Worm (Caenorhabditis elegans): Measurements from ENCODE around the gene pals-29.
A peak's percentile ranks its signal among the peaks of the same experiment; 100 is the strongest.

The pals-29 gene

DNA sequence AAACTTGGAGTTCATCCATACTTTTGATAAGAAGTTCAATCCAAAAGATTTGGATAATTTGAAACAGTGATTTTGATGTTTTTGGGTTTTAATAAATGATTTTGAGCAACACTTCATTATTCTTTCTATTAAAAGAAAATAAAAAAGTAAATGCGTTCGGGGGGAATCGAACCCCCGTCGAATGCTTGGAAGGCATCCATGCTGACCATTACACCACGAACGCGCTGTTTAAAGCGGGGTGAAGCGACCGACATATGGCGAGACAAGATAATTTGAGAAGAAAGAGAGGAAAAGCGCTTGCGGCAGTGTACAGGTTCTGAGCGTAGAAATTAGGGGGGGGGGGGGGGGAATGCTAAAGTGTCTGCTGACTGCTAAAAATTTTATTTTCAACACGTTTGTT, 34.1 kb upstream of the pals-29 start (continued):
- TF ChIP-seq F49E8.2 (tag; optimal IDR thresholded peaks at IDR 0.05; ENCODE audit: insufficient read depth), result peak; percentile 17
- no peak for TF ChIP-seq ztf-28 (GFP tag; IDR thresholded peaks at IDR 0.05)
- TF ChIP-seq lsy-27 (tag; optimal IDR thresholded peaks at IDR 0.05; ENCODE audit: borderline replicate concordance, insufficient read depth), result peak; percentile 47
- no peak for TF ChIP-seq sptf-2 (GFP tag; optimal IDR thresholded peaks at IDR 0.05)
- no peak for TF ChIP-seq ccch-3 (GFP tag; optimal IDR thresholded peaks at IDR 0.05)
- no peak for TF ChIP-seq unc-130 (GFP tag; optimal IDR thresholded peaks at IDR 0.05)
- no peak for TF ChIP-seq aptf-2 (GFP tag; conservative IDR thresholded peaks at IDR 0.05)
- peak; percentile 8 for TF ChIP-seq lsl-1 (GFP tag; optimal IDR thresholded peaks at IDR 0.05)
- no peak for TF ChIP-seq egl-18 (GFP tag; IDR thresholded peaks at IDR 0.05)
- no peak for TF ChIP-seq ztf-18 (tag; optimal IDR thresholded peaks at IDR 0.05)
- TF ChIP-seq B0261.1 (tag; optimal IDR thresholded peaks at IDR 0.05), result peak; percentile 78
- TF ChIP-seq ets-4 (GFP tag; optimal IDR thresholded peaks at IDR 0.05), result no peak
- no peak for TF ChIP-seq ceh-100 (GFP tag; IDR thresholded peaks at IDR 0.05)
- no peak for TF ChIP-seq madf-3 (GFP tag; IDR thresholded peaks at IDR 0.05)
- TF ChIP-seq dpl-1 (GFP tag; optimal IDR thresholded peaks at IDR 0.05), result no peak
- TF ChIP-seq lin-40 (tag; optimal IDR thresholded peaks at IDR 0.05), result no peak
- TF ChIP-seq F57C9.4 (tag; optimal IDR thresholded peaks at IDR 0.05), result no peak
- TF ChIP-seq zim-3 (tag; optimal IDR thresholded peaks at IDR 0.05), result no peak
- no peak for TF ChIP-seq nfya-1 (tag; optimal IDR thresholded peaks at IDR 0.05; ENCODE audit: borderline replicate concordance, insufficient read depth)
- no peak for TF ChIP-seq mcd-1 (GFP tag; IDR thresholded peaks at IDR 0.05)
- no peak for TF ChIP-seq madf-6 (GFP tag; IDR thresholded peaks at IDR 0.05)
- no peak for TF ChIP-seq hsf-1 (GFP tag; IDR thresholded peaks at IDR 0.05)
- no peak for TF ChIP-seq egl-44 (GFP tag; IDR thresholded peaks at IDR 0.05)
- no peak for TF ChIP-seq nfya-2 (GFP tag; IDR thresholded peaks at IDR 0.05)
- peak; percentile 80 for TF ChIP-seq rpc-1 (optimal IDR thresholded peaks at IDR 0.05)
- peak; percentile 78 for TF ChIP-seq rpc-1 (tag; optimal IDR thresholded peaks at IDR 0.05)
- peak; percentile 29 for TF ChIP-seq nhr-90 (tag; optimal IDR thresholded peaks at IDR 0.05)
- no peak for TF ChIP-seq ceh-40 (GFP tag; IDR thresholded peaks at IDR 0.05)
- TF ChIP-seq Y67H2A.10 (GFP tag; conservative IDR thresholded peaks at IDR 0.05), result no peak
- no peak for TF ChIP-seq lag-1 (GFP tag; IDR thresholded peaks at IDR 0.05)
- no peak for TF ChIP-seq mel-28 (tag; optimal IDR thresholded peaks at IDR 0.05; ENCODE audit: borderline replicate concordance)
- no peak for TF ChIP-seq somi-1 (GFP tag; optimal IDR thresholded peaks at IDR 0.05)
- no peak for TF ChIP-seq ama-1 (optimal IDR thresholded peaks at IDR 0.05)
- TF ChIP-seq ama-1 (GFP tag; optimal IDR thresholded peaks at IDR 0.05), result peak; percentile 68 to 81
- TF ChIP-seq sea-2 (GFP tag; IDR thresholded peaks at IDR 0.05), result no peak
- TF ChIP-seq D2030.7 (GFP tag; IDR thresholded peaks at IDR 0.05), result peak; percentile 42; the same call in 1 of the 2 replicates
- no peak for TF ChIP-seq madf-8 (GFP tag; conservative IDR thresholded peaks at IDR 0.05)
- TF ChIP-seq Y53G8AR.9 (GFP tag; conservative IDR thresholded peaks at IDR 0.05), result no peak
- TF ChIP-seq C06A6.2 (GFP tag; conservative IDR thresholded peaks at IDR 0.05), result no peak
- TF ChIP-seq snpc-1.1 (tag; optimal IDR thresholded peaks at IDR 0.05; ENCODE audit: insufficient read depth), result peak; percentile 76
- TF ChIP-seq ztf-25 (GFP tag; IDR thresholded peaks at IDR 0.05), result 0 out of 2 replicates have a peak, but pooled peaks have one; percentile 69
- peak; percentile 38 for TF ChIP-seq madf-10 (tag; optimal IDR thresholded peaks at IDR 0.05)
- TF ChIP-seq F39B2.1 (GFP tag; IDR thresholded peaks at IDR 0.05), result no peak
- TF ChIP-seq zfh-2 (GFP tag; conservative IDR thresholded peaks at IDR 0.05), result no peak
- no peak for TF ChIP-seq F52B5.7 (tag; optimal IDR thresholded peaks at IDR 0.05)
- no peak for TF ChIP-seq F10E7.11 (tag; optimal IDR thresholded peaks at IDR 0.05)
- no peak for TF ChIP-seq ztf-22 (GFP tag; optimal IDR thresholded peaks at IDR 0.05)
- TF ChIP-seq snpc-4 (GFP tag; optimal IDR thresholded peaks at IDR 0.05), result peak; percentile 91
- peak; percentile 44 to 97 (median 95) for TF ChIP-seq snpc-4 (tag; optimal IDR thresholded peaks at IDR 0.05)
- peak; percentile 36 for TF ChIP-seq ZK185.1 (tag; optimal IDR thresholded peaks at IDR 0.05; ENCODE audit: poor library complexity, severe bottlenecking)

Measured in whole organism, young adult.